Worm (Caenorhabditis elegans): Measurements from ENCODE around the gene F21C10.11.
A peak's percentile ranks its signal among the peaks of the same experiment; 100 is the strongest.

DNA sequence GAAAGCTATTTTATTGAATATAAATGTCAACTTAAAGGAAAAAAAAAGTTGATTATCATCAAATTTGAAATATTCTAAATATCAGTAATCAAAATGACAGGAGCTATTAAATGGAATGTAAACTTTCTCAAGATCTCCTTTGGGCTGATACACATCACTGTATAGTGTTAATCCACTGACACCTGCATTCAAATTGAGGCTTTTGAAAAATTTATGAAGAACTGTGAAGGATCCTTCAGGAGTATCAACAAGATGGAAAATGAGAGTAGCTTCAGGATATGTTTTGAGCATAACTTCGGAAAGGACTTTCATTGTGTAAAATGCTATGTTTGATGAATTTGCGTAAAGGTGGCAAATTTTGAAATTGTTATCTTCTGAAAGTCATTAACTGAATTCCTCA lies 26.1 kb upstream of the F21C10.11 start:
- TF ChIP-seq ama-1 (optimal IDR thresholded peaks at IDR 0.05) (peak; percentile 38), ama-1 (GFP tag; optimal IDR thresholded peaks at IDR 0.05) (no peak), lin-35 (GFP tag; optimal IDR thresholded peaks at IDR 0.05) (no peak), snpc-4 (GFP tag; optimal IDR thresholded peaks at IDR 0.05) (no peak), snpc-4 (tag; optimal IDR thresholded peaks at IDR 0.05) (no peak), ztf-3 (GFP tag; optimal IDR thresholded peaks at IDR 0.05) (no peak), dpl-1 (GFP tag; optimal IDR thresholded peaks at IDR 0.05) (no peak)

Data from whole organism, young adult.